Worm (Caenorhabditis elegans) whole organism, L2 larva: ENCODE measurements around the gene rpl-38.

Source experiments
- F13H6.1 ChIP-seq: sonication (generic microtip); optimal IDR thresholded peaks from 2 replicates; lab custom pipeline; 2016; ENCODE audit warnings: missing genetic modification characterization, missing compliant biosample characterization
- R02D3.7 ChIP-seq: fragments of 150-350 bp; optimal IDR thresholded peaks from 2 replicates; lab custom pipeline; 2014; ENCODE audit warnings: missing biosample characterization, missing genetic modification characterization
- Y55F3AM.14 ChIP-seq: fragments of 200-800 bp; sonication (Bioruptor generic); optimal IDR thresholded peaks from 2 replicates; lab custom pipeline; 2018; ENCODE audit warnings: mild to moderate bottlenecking, missing genetic modification characterization, missing compliant biosample characterization
- ZK546.5 ChIP-seq: sonication (generic microtip); optimal IDR thresholded peaks from 2 replicates; lab custom pipeline; 2017; ENCODE audit warnings: missing biosample characterization, missing genetic modification characterization
- alr-1 ChIP-seq: fragments of 150-350 bp; optimal IDR thresholded peaks from 2 replicates; lab custom pipeline; 2014; ENCODE audit warnings: missing biosample characterization, missing genetic modification characterization
- blmp-1 ChIP-seq: sonication (generic microtip); optimal IDR thresholded peaks from 2 replicates; lab custom pipeline; 2017; ENCODE audit warnings: missing genetic modification characterization, mild to moderate bottlenecking, missing compliant biosample characterization, antibody characterized with exemption, moderate library complexity; ENCODE audit not compliant: insufficient read depth
- ceh-16 ChIP-seq: fragments of 150-350 bp; optimal IDR thresholded peaks from 2 replicates; lab custom pipeline; 2014; ENCODE audit warnings: missing biosample characterization, missing genetic modification characterization
- ceh-82 ChIP-seq: fragments of 150-350 bp; optimal IDR thresholded peaks from 2 replicates; lab custom pipeline; 2014; ENCODE audit warnings: missing biosample characterization, missing genetic modification characterization
- crh-2 ChIP-seq: sonication (generic microtip); optimal IDR thresholded peaks from 2 replicates; lab custom pipeline; 2017; ENCODE audit warnings: missing biosample characterization, missing genetic modification characterization
- egl-27 ChIP-seq: sonication (generic microtip); optimal IDR thresholded peaks from 3 replicates; lab custom pipeline; 2017; ENCODE audit warnings: missing biosample characterization, missing genetic modification reagents, missing genetic modification characterization
- elt-1 ChIP-seq: fragments of 150-350 bp; optimal IDR thresholded peaks from 2 replicates; lab custom pipeline; 2014; ENCODE audit warnings: missing biosample characterization, missing genetic modification characterization
- elt-3 ChIP-seq: sonication (generic microtip); optimal IDR thresholded peaks from 2 replicates; lab custom pipeline; 2017; ENCODE audit warnings: missing biosample characterization, missing genetic modification characterization
- fos-1 ChIP-seq: fragments of 150-350 bp; optimal IDR thresholded peaks from 2 replicates; lab custom pipeline; 2014; ENCODE audit warnings: missing biosample characterization, missing genetic modification characterization
- gmeb-1 ChIP-seq: fragments of 150-350 bp; optimal IDR thresholded peaks from 2 replicates; lab custom pipeline; 2014; ENCODE audit warnings: missing biosample characterization, missing genetic modification characterization
- lin-11 ChIP-seq: fragments of 150-350 bp; sonication (generic microtip); optimal IDR thresholded peaks from 2 replicates; lab custom pipeline; 2014; ENCODE audit warnings: missing biosample characterization, missing genetic modification characterization, inconsistent platforms, mixed read lengths
- lin-39 ChIP-seq: fragments of 150-350 bp; optimal IDR thresholded peaks from 2 replicates; lab custom pipeline; 2014; ENCODE audit warnings: missing biosample characterization, missing genetic modification reagents, missing genetic modification characterization
- mab-5 ChIP-seq: fragments of 150-350 bp; optimal IDR thresholded peaks from 2 replicates; lab custom pipeline; 2014; ENCODE audit warnings: missing biosample characterization, missing genetic modification characterization
- mbf-1 ChIP-seq: sonication (generic microtip); optimal IDR thresholded peaks from 2 replicates; lab custom pipeline; 2017; ENCODE audit warnings: missing biosample characterization, missing genetic modification characterization
- mdl-1 ChIP-seq, 2 experiments: fragments of 150-350 bp in 1 of 2; sonication (generic microtip) in 1 of 2; optimal IDR thresholded peaks; 2 replicates each; lab custom pipeline; 2017; ENCODE audit warnings: missing biosample characterization in 2 of 2, missing genetic modification characterization in 2 of 2
- nhr-11 ChIP-seq: fragments of 150-350 bp; optimal IDR thresholded peaks from 2 replicates; lab custom pipeline; 2014; ENCODE audit warnings: missing biosample characterization, missing genetic modification characterization
- nhr-12 ChIP-seq: fragments of 150-350 bp; optimal IDR thresholded peaks from 2 replicates; lab custom pipeline; 2014; ENCODE audit warnings: missing biosample characterization, missing genetic modification characterization
- nhr-129 ChIP-seq: fragments of 150-350 bp; optimal IDR thresholded peaks from 2 replicates; lab custom pipeline; 2014; ENCODE audit warnings: missing biosample characterization, missing genetic modification characterization
- nhr-23 ChIP-seq: fragments of 150-350 bp; optimal IDR thresholded peaks from 2 replicates; lab custom pipeline; 2014; ENCODE audit warnings: missing biosample characterization, missing genetic modification reagents, missing genetic modification characterization
- nhr-237 ChIP-seq: fragments of 150-350 bp; optimal IDR thresholded peaks from 2 replicates; lab custom pipeline; 2014; ENCODE audit warnings: missing biosample characterization, missing genetic modification characterization
- nhr-25 ChIP-seq: fragments of 150-350 bp; sonication (generic microtip); optimal IDR thresholded peaks from 3 replicates; lab custom pipeline; 2014; ENCODE audit warnings: missing biosample characterization, missing genetic modification characterization
- nhr-6 ChIP-seq: fragments of 150-350 bp; optimal IDR thresholded peaks from 2 replicates; lab custom pipeline; 2014; ENCODE audit warnings: missing biosample characterization, missing genetic modification characterization
- nhr-77 ChIP-seq: fragments of 150-350 bp; optimal IDR thresholded peaks from 2 replicates; lab custom pipeline; 2014; ENCODE audit warnings: missing biosample characterization, missing genetic modification characterization
- peb-1 ChIP-seq: fragments of 150-350 bp; optimal IDR thresholded peaks from 2 replicates; lab custom pipeline; 2014; ENCODE audit warnings: missing biosample characterization, missing genetic modification characterization
- skn-1 ChIP-seq: sonication (generic microtip); optimal IDR thresholded peaks from 2 replicates; lab custom pipeline; 2017; ENCODE audit warnings: missing biosample characterization, missing genetic modification characterization
- sma-3 ChIP-seq: sonication (generic microtip); optimal IDR thresholded peaks from 2 replicates; lab custom pipeline; 2016; ENCODE audit warnings: missing genetic modification reagents, missing genetic modification characterization, missing compliant biosample characterization
- sma-9 ChIP-seq, 2 experiments: fragments of 150-350 bp in 1 of 2; sonication (generic microtip) in 1 of 2; optimal IDR thresholded peaks; 2 replicates each; lab custom pipeline; 2014 to 2016; ENCODE audit warnings: missing genetic modification characterization in 2 of 2, mild to moderate bottlenecking in 1 of 2, missing biosample characterization in 1 of 2, missing compliant biosample characterization in 1 of 2, missing genetic modification reagents in 1 of 2, moderate library complexity in 1 of 2
- snpc-4 ChIP-seq: fragments of 150-350 bp; optimal IDR thresholded peaks from 2 replicates; lab custom pipeline; 2014; ENCODE audit warnings: missing biosample characterization, missing genetic modification characterization
- unc-39 ChIP-seq: fragments of 150-350 bp; optimal IDR thresholded peaks from 2 replicates; lab custom pipeline; 2014; ENCODE audit warnings: missing biosample characterization, missing genetic modification characterization
- unc-55 ChIP-seq: fragments of 150-350 bp; sonication (generic microtip); optimal IDR thresholded peaks from 3 replicates; lab custom pipeline; 2014; ENCODE audit warnings: missing biosample characterization, missing genetic modification reagents, missing genetic modification characterization
- unc-62 ChIP-seq: fragments of 150-350 bp; optimal IDR thresholded peaks from 2 replicates; lab custom pipeline; 2014; ENCODE audit warnings: missing biosample characterization, missing genetic modification reagents, missing genetic modification characterization
- zag-1 ChIP-seq: fragments of 150-350 bp; optimal IDR thresholded peaks from 2 replicates; lab custom pipeline; 2014; ENCODE audit warnings: missing biosample characterization, missing genetic modification characterization
- ztf-11 ChIP-seq: sonication (generic microtip); optimal IDR thresholded peaks from 2 replicates; lab custom pipeline; 2017; ENCODE audit warnings: missing biosample characterization, missing genetic modification characterization
- ztf-4 ChIP-seq: fragments of 150-350 bp; optimal IDR thresholded peaks from 2 replicates; lab custom pipeline; 2014; ENCODE audit warnings: missing biosample characterization, missing genetic modification characterization

Gene rpl-38

ce11 chrV:15533864-15534263 lies 21.9 kb downstream of the rpl-38 start, which contains the start of gene F21A3.2:
TSS of gene F21A3.2 (minus strand) at chrV:15533964.
- TF ChIP-seq crh-2 (no peak), ceh-82 (tag; lab: Kevin White, UChicago) (no peak), unc-62 (no peak), snpc-4 (tag; lab: Kevin White, UChicago) (no peak), unc-55 (no peak), fos-1 (tag; lab: Kevin White, UChicago) (no peak), lin-11 (tag; lab: Kevin White, UChicago) (no peak), nhr-23 (tag; lab: Kevin White, UChicago) (no peak), ztf-4 (tag; lab: Kevin White, UChicago) (no peak), lin-39 (no peak), ztf-11 (tag; lab: Kevin White, UChicago) (no peak), gmeb-1 (tag; lab: Kevin White, UChicago) (no peak), nhr-11 (tag; lab: Kevin White, UChicago) (no peak), alr-1 (tag; lab: Kevin White, UChicago) (no peak), ZK546.5 (tag; lab: Kevin White, UChicago) (no peak), Y55F3AM.14 (no peak), egl-27 (no peak), elt-1 (tag; lab: Kevin White, UChicago) (no peak), F13H6.1 (tag; lab: Kevin White, UChicago) (no peak), R02D3.7 (tag; lab: Kevin White, UChicago) (no peak)

ce11 chrV:15536320-15536719 lies 24.4 kb downstream of the rpl-38 start, which contains the start of gene F21A3.4:
TSS of gene F21A3.4 (plus strand) at chrV:15536620.
- TF ChIP-seq lin-39, result no peak
- no peak for TF ChIP-seq nhr-11 (tag; lab: Kevin White, UChicago)
- TF ChIP-seq mab-5 (tag; lab: Kevin White, UChicago), result no peak
- no peak for TF ChIP-seq nhr-12 (tag; lab: Kevin White, UChicago)
- no peak for TF ChIP-seq nhr-25
- TF ChIP-seq unc-55, result no peak
- TF ChIP-seq elt-1 (tag; lab: Kevin White, UChicago), result no peak
- TF ChIP-seq sma-3 (GFP tag; lab: Kevin White, UChicago), result no peak
- TF ChIP-seq mbf-1, result no peak
- no peak for TF ChIP-seq Y55F3AM.14
- TF ChIP-seq ceh-16 (tag; lab: Kevin White, UChicago), result no peak
- no peak for TF ChIP-seq nhr-237 (tag; lab: Kevin White, UChicago)
- no peak for TF ChIP-seq unc-39 (tag; lab: Kevin White, UChicago)
- TF ChIP-seq elt-3 (tag; lab: Kevin White, UChicago), result no peak
- TF ChIP-seq nhr-129 (tag; lab: Kevin White, UChicago), result no peak

DNA sequence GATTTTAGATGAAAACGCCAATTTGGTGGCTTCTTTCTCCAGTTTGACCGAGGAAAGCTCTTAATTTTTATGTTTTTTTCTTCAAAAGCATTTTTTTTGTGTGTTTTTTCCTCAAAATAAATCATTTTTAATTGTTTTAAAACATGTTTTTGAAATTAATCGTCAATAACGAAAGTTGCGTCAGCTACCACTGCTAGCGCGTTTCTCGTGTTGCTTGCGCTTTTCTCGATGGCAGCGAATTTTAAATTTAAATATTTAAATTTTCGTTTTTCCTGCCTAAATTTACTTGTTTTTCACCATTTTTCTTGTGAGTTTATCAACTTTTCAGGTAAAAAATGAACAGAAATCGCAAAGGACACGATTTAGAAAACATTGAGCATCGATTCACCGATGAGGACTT lies 26.0 kb downstream of the rpl-38 start, which contains the start of gene prde-1:
Gene prde-1, plus strand, starts transcription at position 322 of the 400 bp plus-strand sequence.
- TF ChIP-seq nhr-77 (tag; lab: Kevin White, UChicago), result no peak
- TF ChIP-seq zag-1 (tag; lab: Kevin White, UChicago), result no peak
- no peak for TF ChIP-seq unc-55
- TF ChIP-seq, all 48 proteins: peak for 0

ce11 chrV:15543252-15543651 lies 31.3 kb downstream of the rpl-38 start:
- no peak for TF ChIP-seq elt-1 (tag; lab: Kevin White, UChicago)
- no peak for TF ChIP-seq fos-1 (tag; lab: Kevin White, UChicago)
- no peak for TF ChIP-seq lin-11 (tag; lab: Kevin White, UChicago)
- TF ChIP-seq Y55F3AM.14, result no peak
- no peak for TF ChIP-seq mbf-1
- no peak for TF ChIP-seq ceh-16 (tag; lab: Kevin White, UChicago)

DNA sequence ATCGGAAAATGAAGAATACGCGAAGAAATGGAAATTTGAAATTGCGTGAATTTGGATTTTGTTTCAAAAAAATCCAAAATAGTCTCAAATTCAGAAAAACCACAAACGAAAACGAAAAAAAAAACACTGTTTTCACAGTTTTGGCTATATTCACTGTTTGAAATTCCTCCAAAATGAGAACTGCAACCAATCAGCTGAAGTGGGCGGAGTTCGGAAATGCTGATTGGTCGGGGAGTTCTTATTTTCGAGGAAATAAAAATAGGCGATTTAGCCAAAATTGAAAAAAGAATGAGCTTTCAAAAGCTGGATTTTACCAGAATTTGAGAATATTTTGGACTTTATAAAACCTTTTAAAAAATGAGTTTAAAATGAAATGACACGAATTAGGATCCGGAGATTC lies 32.9 kb downstream of the rpl-38 start, which contains the start of gene glb-14:
Gene glb-14, minus strand, starts transcription at position 97 of the 400 bp plus-strand sequence.
- TF ChIP-seq nhr-25 (no peak), fos-1 (tag; lab: Kevin White, UChicago) (no peak), sma-9 (GFP tag; optimal IDR thresholded peaks at IDR 0.05; lab: Kevin White, UChicago) (no peak), sma-9 (tag; optimal IDR thresholded peaks at IDR 0.05; lab: Kevin White, UChicago) (no peak), lin-11 (tag; lab: Kevin White, UChicago) (no peak), skn-1 (tag; lab: Kevin White, UChicago) (no peak), peb-1 (tag; lab: Kevin White, UChicago) (no peak), zag-1 (tag; lab: Kevin White, UChicago) (no peak), nhr-6 (no peak), nhr-23 (tag; lab: Kevin White, UChicago) (no peak), mdl-1 (tag; optimal IDR thresholded peaks at IDR 0.05; lab: Kevin White, UChicago) (no peak), blmp-1 (no peak)
